Worm (Caenorhabditis elegans): ENCODE data around the gene F02A9.1.

Gene F02A9.1

DNA sequence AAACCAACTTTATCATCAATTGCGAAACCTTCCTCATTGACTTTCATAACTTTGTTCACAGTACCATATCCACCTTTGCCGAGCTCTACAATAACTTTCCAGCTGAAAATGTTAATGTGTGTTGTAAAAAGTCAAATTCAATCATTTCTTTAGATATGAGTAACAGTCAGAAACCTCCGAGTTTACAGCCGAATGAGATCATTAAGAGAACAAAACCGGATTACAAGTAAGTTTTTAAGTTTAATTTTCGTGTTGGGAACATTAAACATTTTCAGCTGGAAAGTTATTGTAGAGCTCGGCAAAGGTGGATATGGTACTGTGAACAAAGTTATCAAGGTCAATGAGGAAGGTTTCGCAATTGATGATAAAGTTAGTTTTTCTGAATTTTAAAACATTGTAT is 23.6 kb upstream of the F02A9.1 start, which contains the start of gene ZK507.1:
ZK507.1 (minus strand) TSS at position 101 of the 400 bp plus-strand sequence.
- no peak for TF ChIP-seq drap-1 (GFP tag; optimal IDR thresholded peaks at IDR 0.05)
- TF ChIP-seq cnd-1 (tag; optimal IDR thresholded peaks at IDR 0.05), result no peak
- TF ChIP-seq nhr-237 (tag; optimal IDR thresholded peaks at IDR 0.05), result no peak
- TF ChIP-seq zip-8 (tag; optimal IDR thresholded peaks at IDR 0.05), result no peak
- TF ChIP-seq nhr-2 (tag; optimal IDR thresholded peaks at IDR 0.05), result no peak
- TF ChIP-seq ztf-11 (tag; optimal IDR thresholded peaks at IDR 0.05), result no peak

DNA sequence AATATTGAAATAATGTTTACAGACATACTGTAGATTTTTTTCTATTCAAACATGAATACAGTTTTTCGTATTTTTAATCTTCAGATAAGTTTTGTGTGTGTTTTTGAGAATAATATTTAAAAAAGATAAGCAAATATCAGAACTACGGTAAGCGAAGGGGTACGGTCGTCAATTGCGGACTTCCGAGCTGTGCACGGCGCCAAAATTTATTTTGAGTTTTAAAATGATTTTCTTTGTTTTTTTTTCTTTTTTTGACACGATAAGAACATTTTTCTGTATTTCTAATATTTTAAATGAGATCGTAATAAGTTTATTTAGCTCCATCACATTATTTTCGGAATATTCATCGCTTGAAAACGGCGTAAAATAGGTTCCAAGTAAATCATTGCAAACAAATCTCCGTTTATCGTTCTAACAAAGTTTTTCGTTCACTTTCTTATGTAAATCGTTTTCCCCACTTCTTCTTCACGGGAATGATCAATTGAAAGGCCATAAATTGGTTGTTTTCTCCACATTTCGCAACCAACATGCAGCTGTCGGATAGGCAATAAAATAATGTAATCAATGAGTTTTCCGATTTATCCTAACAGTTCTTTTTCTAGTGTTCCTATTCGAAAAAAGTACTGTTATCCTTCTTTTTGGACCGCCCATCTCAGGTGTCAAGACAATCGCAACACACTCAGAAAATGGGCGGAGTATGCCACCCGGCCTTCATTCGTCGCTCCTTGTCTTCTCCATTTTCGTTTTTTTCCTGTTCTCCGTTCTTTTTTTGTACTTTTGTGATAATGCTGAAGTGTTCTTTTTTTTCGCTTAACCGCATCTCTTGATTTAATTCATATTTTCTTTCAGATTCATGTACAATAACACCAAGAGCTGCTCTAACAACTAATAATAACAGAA is 14.0 kb upstream of the F02A9.1 start, which contains the start of gene glp-1:
glp-1 (plus strand) TSS at position 850 of the 900 bp plus-strand sequence.
- TF ChIP-seq mls-2 (tag; optimal IDR thresholded peaks at IDR 0.05) (no peak), ceh-83 (GFP tag; optimal IDR thresholded peaks at IDR 0.05) (no peak)

DNA sequence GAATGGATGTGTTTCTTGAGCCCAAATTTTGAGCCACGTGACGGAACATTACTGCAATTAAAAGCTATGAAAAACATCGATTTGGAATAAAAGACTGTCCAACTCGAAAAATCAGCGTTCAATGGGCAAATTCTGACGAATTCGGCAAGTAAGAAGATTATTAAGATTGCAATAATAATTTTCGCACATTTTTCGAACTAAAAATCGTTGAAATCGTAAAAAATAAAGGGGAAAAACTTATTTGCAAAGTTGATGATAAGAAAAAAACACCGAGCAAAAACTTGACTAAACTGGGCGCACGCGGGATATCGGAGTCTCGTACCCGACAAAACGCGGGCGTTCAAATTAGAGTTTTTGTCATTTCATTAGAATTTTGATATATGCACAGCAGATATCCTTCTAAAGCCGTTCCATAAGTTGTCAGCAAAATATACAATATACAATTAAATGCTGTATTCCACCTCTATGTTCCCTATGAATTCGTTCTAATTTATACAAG is 11.8 kb upstream of the F02A9.1 start, which contains the start of the genes mccc-2 and mrpl-44:
mccc-2 (minus strand) TSS at position 51 of the 499 bp plus-strand sequence.
mrpl-44 (minus strand) TSS at position 51 of the 499 bp plus-strand sequence.
- TF ChIP-seq zip-8 (tag; optimal IDR thresholded peaks at IDR 0.05), result no peak
- no peak for TF ChIP-seq ceh-39 (tag; optimal IDR thresholded peaks at IDR 0.05)
- no peak for TF ChIP-seq nhr-28 (tag; optimal IDR thresholded peaks at IDR 0.05)
- no peak for TF ChIP-seq sem-2 (GFP tag; optimal IDR thresholded peaks at IDR 0.05)
- no peak for TF ChIP-seq elt-3 (tag; optimal IDR thresholded peaks at IDR 0.05)
- no peak for TF ChIP-seq lin-32 (GFP tag; optimal IDR thresholded peaks at IDR 0.05)
- no peak for TF ChIP-seq lsy-2 (tag; optimal IDR thresholded peaks at IDR 0.05)
- TF ChIP-seq ztf-11 (tag; optimal IDR thresholded peaks at IDR 0.05), result no peak

DNA sequence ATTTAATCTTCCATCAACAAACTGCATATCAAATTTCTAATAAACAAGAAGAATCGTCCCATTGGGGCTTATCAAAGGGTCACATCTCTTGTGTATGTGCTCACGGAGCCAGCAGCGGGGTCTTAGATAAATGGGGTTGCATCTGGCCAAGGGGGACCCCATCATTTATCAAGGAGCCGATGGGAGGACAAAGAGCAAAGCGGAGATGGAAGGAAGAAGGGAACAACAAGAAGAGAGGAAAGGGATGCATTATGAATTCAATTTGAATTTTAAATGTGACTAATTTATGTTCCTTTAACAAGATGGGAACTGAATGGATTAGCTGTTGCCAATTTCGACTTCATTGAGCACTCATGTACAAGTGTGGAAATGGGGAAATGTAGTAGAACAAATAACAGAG is 6.7 kb upstream of the F02A9.1 start:
- TF ChIP-seq ceh-83 (GFP tag; optimal IDR thresholded peaks at IDR 0.05) (no peak), unc-62 (GFP tag; optimal IDR thresholded peaks at IDR 0.05) (peak; percentile 11), ces-1 (GFP tag; optimal IDR thresholded peaks at IDR 0.05) (peak; percentile 98), unc-120 (tag; optimal IDR thresholded peaks at IDR 0.05; ENCODE audit: poor library complexity, severe bottlenecking) (peak; percentile 65), mls-2 (tag; optimal IDR thresholded peaks at IDR 0.05) (peak; percentile 26), nhr-76 (tag; optimal IDR thresholded peaks at IDR 0.05) (no peak), unc-39 (tag; optimal IDR thresholded peaks at IDR 0.05) (no peak), mab-5 (tag; optimal IDR thresholded peaks at IDR 0.05) (peak; percentile 75), nhr-28 (tag; optimal IDR thresholded peaks at IDR 0.05) (no peak)

DNA sequence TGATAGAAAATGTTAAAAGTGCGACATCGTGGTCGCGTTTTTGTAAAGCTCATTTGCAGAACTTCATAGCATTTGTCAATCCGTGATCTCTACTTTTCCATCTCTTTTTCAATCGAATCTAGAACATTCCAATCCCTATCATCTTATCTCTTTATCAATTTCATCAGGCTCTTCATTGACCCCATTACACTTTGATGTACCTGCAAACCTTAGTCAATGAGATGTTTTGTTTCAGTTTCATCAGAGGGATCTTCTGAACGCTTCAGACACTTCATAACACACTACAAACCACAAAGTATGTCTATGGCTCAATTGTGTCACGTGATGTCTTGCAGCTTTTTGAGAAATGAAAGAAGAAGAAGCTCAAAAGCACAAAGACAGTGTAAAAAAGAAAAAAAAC is 5.5 kb upstream of the F02A9.1 start:
- TF ChIP-seq unc-62 (GFP tag; optimal IDR thresholded peaks at IDR 0.05) (peak; percentile 54), nhr-76 (tag; optimal IDR thresholded peaks at IDR 0.05) (no peak), unc-120 (tag; optimal IDR thresholded peaks at IDR 0.05; ENCODE audit: poor library complexity, severe bottlenecking) (peak; percentile 55)

DNA sequence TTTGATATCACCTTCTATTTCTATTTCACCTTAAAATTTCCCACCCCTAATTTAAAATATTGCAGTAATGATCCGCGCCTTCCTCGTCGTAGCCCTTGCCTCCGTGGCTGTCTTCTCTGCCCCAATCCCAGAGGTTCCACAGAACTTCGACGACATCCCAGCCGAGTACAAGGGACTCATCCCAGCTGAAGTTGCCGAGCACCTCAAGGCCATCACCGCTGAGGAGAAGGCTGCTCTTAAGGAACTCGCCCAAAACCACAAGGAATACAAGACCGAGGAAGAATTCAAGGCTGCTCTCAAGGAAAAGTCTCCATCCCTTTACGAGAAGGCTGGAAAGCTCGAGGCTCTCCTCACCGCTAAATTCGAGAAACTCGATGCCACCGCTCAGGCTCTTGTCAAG is 4.2 kb upstream of the F02A9.1 start, which contains the start of gene far-2:
far-2 (plus strand) TSS at position 66 of the 400 bp plus-strand sequence.
- TF ChIP-seq pha-4 (tag; optimal IDR thresholded peaks at IDR 0.05) (no peak), mep-1 (tag; optimal IDR thresholded peaks at IDR 0.05) (no peak), nhr-12 (tag; optimal IDR thresholded peaks at IDR 0.05) (no peak)

DNA sequence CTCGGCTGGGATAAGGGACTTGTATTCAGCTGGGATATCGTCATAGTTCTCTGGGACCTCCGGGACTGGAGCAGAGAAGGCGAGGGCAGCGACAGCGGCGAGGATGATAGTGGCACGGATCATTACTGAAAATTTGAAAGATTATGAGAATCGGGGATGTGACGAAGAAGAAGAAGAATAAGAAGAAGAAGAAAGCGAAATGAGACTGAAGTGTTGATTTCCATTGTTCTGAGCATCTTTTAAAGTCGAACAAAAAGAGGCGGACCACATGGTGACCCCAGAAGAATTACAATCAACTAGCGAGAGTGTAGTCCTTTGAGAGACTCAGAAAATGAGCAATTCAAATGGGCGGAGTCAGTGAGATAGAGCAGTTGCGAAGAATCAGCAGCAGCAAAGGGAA is 3.4 kb upstream of the F02A9.1 start, which contains the start of gene far-1:
far-1 (minus strand) TSS at position 125 of the 400 bp plus-strand sequence.
- TF ChIP-seq unc-62 (GFP tag; optimal IDR thresholded peaks at IDR 0.05) (peak; percentile 58), unc-120 (tag; optimal IDR thresholded peaks at IDR 0.05; ENCODE audit: poor library complexity, severe bottlenecking) (peak; percentile 63), nhr-2 (tag; optimal IDR thresholded peaks at IDR 0.05) (no peak), elt-3 (tag; optimal IDR thresholded peaks at IDR 0.05) (no peak), ces-1 (GFP tag; optimal IDR thresholded peaks at IDR 0.05) (no peak), mep-1 (tag; optimal IDR thresholded peaks at IDR 0.05) (no peak), M03D4.4 (tag; optimal IDR thresholded peaks at IDR 0.05) (peak; percentile 8), hlh-1 (tag; optimal IDR thresholded peaks at IDR 0.05) (peak; percentile 57)
